Worm (Caenorhabditis elegans) whole organism, L4 larva: Measurements from ENCODE around the gene sop-2.
"Not testable (repeated sequence)": the region's sequence is repeated elsewhere in the genome, so short reads cannot be mapped to it uniquely, and the experiment has no call there.

ENCODE experiments used
- F10B5.3 ChIP-seq: sonication (generic microtip); optimal IDR thresholded peaks from 2 replicates; lab custom pipeline; 2016; ENCODE audit warnings: mild to moderate bottlenecking, missing genetic modification characterization, missing compliant biosample characterization
- Y5F2A.4 ChIP-seq: fragments of 200-800 bp; sonication (Bioruptor generic); optimal IDR thresholded peaks from 2 replicates; lab custom pipeline; 2018; ENCODE audit warnings: mild to moderate bottlenecking, missing genetic modification characterization, missing compliant biosample characterization
- Y75B8A.6 ChIP-seq: fragments of 200-800 bp; sonication (Bioruptor generic); IDR thresholded peaks from 2 replicates; pipeline ENCODE4 v1.3.6; 2022; ENCODE audit warnings: missing genetic modification reagents, missing genetic modification characterization, missing compliant biosample characterization
- attf-4 ChIP-seq: sonication (generic microtip); optimal IDR thresholded peaks from 3 replicates; lab custom pipeline; 2017; ENCODE audit warnings: missing biosample characterization, missing genetic modification characterization
- ceh-28 ChIP-seq: fragments of 150-350 bp; optimal IDR thresholded peaks from 2 replicates; lab custom pipeline; 2014; ENCODE audit warnings: missing biosample characterization, missing genetic modification reagents, missing genetic modification characterization
- ceh-32 ChIP-seq: sonication (generic microtip); optimal IDR thresholded peaks from 2 replicates; lab custom pipeline; 2016; ENCODE audit warnings: mild to moderate bottlenecking, missing genetic modification characterization, missing compliant biosample characterization; ENCODE audit not compliant: poor library complexity
- ceh-62 ChIP-seq: sonication (generic microtip); optimal IDR thresholded peaks from 2 replicates; lab custom pipeline; 2017; ENCODE audit warnings: missing biosample characterization, missing genetic modification characterization
- ceh-82 ChIP-seq: sonication (generic microtip); optimal IDR thresholded peaks from 2 replicates; lab custom pipeline; 2017; ENCODE audit warnings: missing biosample characterization, missing genetic modification characterization
- ces-1 ChIP-seq: fragments of 150-350 bp; sonication (generic microtip); optimal IDR thresholded peaks from 4 replicates; lab custom pipeline; 2014; ENCODE audit warnings: missing biosample characterization, missing genetic modification reagents, missing genetic modification characterization
- ctbp-1 ChIP-seq: fragments of 200-800 bp; sonication (Bioruptor generic); IDR thresholded peaks from 2 replicates; pipeline ENCODE4 v1.3.6; 2022; ENCODE audit warnings: missing genetic modification reagents, missing genetic modification characterization, missing compliant biosample characterization
- daf-12 ChIP-seq: fragments of 150-350 bp; optimal IDR thresholded peaks from 2 replicates; lab custom pipeline; 2014; ENCODE audit warnings: missing biosample characterization, missing genetic modification reagents, missing genetic modification characterization
- dpl-1 ChIP-seq: fragments of 150-350 bp; optimal IDR thresholded peaks from 2 replicates; lab custom pipeline; 2014; ENCODE audit warnings: missing biosample characterization, missing genetic modification reagents, missing genetic modification characterization
- hmg-1.1 ChIP-seq: fragments of 200-800 bp; sonication (Bioruptor generic); IDR thresholded peaks from 2 replicates; pipeline ENCODE4 v1.3.6; 2022; ENCODE audit warnings: missing genetic modification reagents, missing genetic modification characterization, missing compliant biosample characterization
- lin-1 ChIP-seq: fragments of 200-800 bp; sonication (Bioruptor generic); IDR thresholded peaks from 2 replicates; pipeline ENCODE4 v1.3.6; 2022; ENCODE audit warnings: missing genetic modification reagents, missing genetic modification characterization, missing compliant biosample characterization
- lin-13 ChIP-seq: fragments of 150-350 bp; optimal IDR thresholded peaks from 2 replicates; lab custom pipeline; 2014; ENCODE audit warnings: missing biosample characterization, missing genetic modification reagents, missing genetic modification characterization
- lin-38 ChIP-seq: fragments of 200-800 bp; sonication (Bioruptor generic); IDR thresholded peaks from 2 replicates; pipeline ENCODE4 v1.3.6; 2022; ENCODE audit warnings: missing genetic modification reagents, missing genetic modification characterization, missing compliant biosample characterization
- lin-39 ChIP-seq: fragments of 150-350 bp; optimal IDR thresholded peaks from 2 replicates; lab custom pipeline; 2014; ENCODE audit warnings: missing biosample characterization, missing genetic modification reagents, missing genetic modification characterization
- lsy-2 ChIP-seq, 2 experiments: fragments of 150-350 bp in 1 of 2; sonication (generic microtip) in 1 of 2; optimal IDR thresholded peaks; 2 replicates each; lab custom pipeline; 2014 to 2017; ENCODE audit warnings: missing biosample characterization in 2 of 2, missing genetic modification characterization in 2 of 2
- madf-9 ChIP-seq: fragments of 200-800 bp; sonication (Bioruptor generic); conservative IDR thresholded peaks from 2 replicates; pipeline ENCODE4 v1.3.6; 2022; ENCODE audit warnings: missing genetic modification reagents, missing genetic modification characterization, missing compliant biosample characterization
- mep-1 ChIP-seq: fragments of 150-350 bp; sonication (generic microtip); optimal IDR thresholded peaks from 3 replicates; lab custom pipeline; 2014; ENCODE audit warnings: missing biosample characterization, missing genetic modification characterization
- mes-2 ChIP-seq: sonication (generic microtip); optimal IDR thresholded peaks from 2 replicates; lab custom pipeline; 2016; ENCODE audit warnings: missing genotype, mild to moderate bottlenecking, missing genetic modification characterization, missing compliant biosample characterization; ENCODE audit not compliant: poor library complexity, severe bottlenecking
- nhr-102 ChIP-seq: sonication (generic microtip); optimal IDR thresholded peaks from 2 replicates; lab custom pipeline; 2016; ENCODE audit warnings: mild to moderate bottlenecking, missing genetic modification characterization, moderate library complexity, missing compliant biosample characterization
- nhr-11 ChIP-seq: fragments of 150-350 bp; optimal IDR thresholded peaks from 2 replicates; lab custom pipeline; 2014; ENCODE audit warnings: missing biosample characterization, missing genetic modification characterization
- nhr-237 ChIP-seq: sonication (generic microtip); optimal IDR thresholded peaks from 2 replicates; lab custom pipeline; 2017; ENCODE audit warnings: missing biosample characterization, missing genetic modification characterization
- nhr-25 ChIP-seq: sonication (generic microtip); optimal IDR thresholded peaks from 2 replicates; lab custom pipeline; 2017; ENCODE audit warnings: missing genetic modification characterization, mild to moderate bottlenecking, missing compliant biosample characterization, antibody characterized with exemption, moderate library complexity, borderline replicate concordance; ENCODE audit not compliant: insufficient read depth
- nhr-28 ChIP-seq: fragments of 150-350 bp; optimal IDR thresholded peaks from 2 replicates; lab custom pipeline; 2014; ENCODE audit warnings: missing biosample characterization, missing genetic modification characterization
- nhr-77 ChIP-seq: fragments of 150-350 bp; optimal IDR thresholded peaks from 2 replicates; lab custom pipeline; 2014; ENCODE audit warnings: missing biosample characterization, missing genetic modification characterization
- rbr-2 ChIP-seq: sonication (generic microtip); optimal IDR thresholded peaks from 2 replicates; lab custom pipeline; 2016; ENCODE audit warnings: missing genotype, missing genetic modification characterization, missing compliant biosample characterization
- snpc-1.2 ChIP-seq: fragments of 200-800 bp; sonication (Bioruptor generic); IDR thresholded peaks from 2 replicates; pipeline ENCODE4 v1.3.6; 2022; ENCODE audit warnings: missing genetic modification reagents, missing genetic modification characterization, missing compliant biosample characterization
- snpc-4 ChIP-seq: fragments of 150-350 bp; optimal IDR thresholded peaks from 2 replicates; lab custom pipeline; 2014; ENCODE audit warnings: missing biosample characterization, missing genetic modification characterization
- tra-1 ChIP-seq: fragments of 200-800 bp; sonication (Bioruptor generic); IDR thresholded peaks from 2 replicates; pipeline ENCODE4 v1.3.6; 2022; ENCODE audit warnings: missing genetic modification reagents, missing genetic modification characterization, missing compliant biosample characterization
- unc-62 ChIP-seq, 3 experiments: fragments of 150-350 bp in 1 of 3; sonication (generic microtip); optimal IDR thresholded peaks in 2 of 3; peaks in 1 of 3; 1 replicate in 1 of 3; 2 replicates in 2 of 3; lab custom pipeline; 2014 to 2017; ENCODE audit warnings: missing biosample characterization in 3 of 3, missing genetic modification characterization in 3 of 3, missing genetic modification reagents in 3 of 3, missing genotype in 1 of 3
- vab-7 ChIP-seq: fragments of 200-800 bp; sonication (Bioruptor generic); IDR thresholded peaks from 2 replicates; pipeline ENCODE4 v1.3.6; 2022; ENCODE audit warnings: missing genetic modification reagents, missing genetic modification characterization, missing compliant biosample characterization
- zip-2 ChIP-seq: fragments of 150-350 bp; optimal IDR thresholded peaks from 2 replicates; lab custom pipeline; 2014; ENCODE audit warnings: missing biosample characterization, missing genetic modification characterization

sop-2 gene

ce11 chrII:12302354-12302753 lies 37.4 kb upstream of the sop-2 start, which contains the start of gene C50E10.1:
C50E10.1 (minus strand) TSS chrII:12302454.
- TF ChIP-seq tra-1 (no peak), ceh-62 (tag; lab: Kevin White, UChicago) (no peak), lin-1 (GFP tag; lab: Robert Waterston, UW) (no peak), nhr-102 (tag; lab: Kevin White, UChicago) (no peak), madf-9 (GFP tag; lab: Robert Waterston, UW) (no peak), mep-1 (tag; lab: Kevin White, UChicago) (no peak), daf-12 (no peak), ces-1 (GFP tag; lab: Kevin White, UChicago) (no peak), lsy-2 (tag; optimal IDR thresholded peaks at IDR 0.05; lab: Kevin White, UChicago) (no peak), ceh-32 (tag; lab: Kevin White, UChicago) (no peak)

DNA sequence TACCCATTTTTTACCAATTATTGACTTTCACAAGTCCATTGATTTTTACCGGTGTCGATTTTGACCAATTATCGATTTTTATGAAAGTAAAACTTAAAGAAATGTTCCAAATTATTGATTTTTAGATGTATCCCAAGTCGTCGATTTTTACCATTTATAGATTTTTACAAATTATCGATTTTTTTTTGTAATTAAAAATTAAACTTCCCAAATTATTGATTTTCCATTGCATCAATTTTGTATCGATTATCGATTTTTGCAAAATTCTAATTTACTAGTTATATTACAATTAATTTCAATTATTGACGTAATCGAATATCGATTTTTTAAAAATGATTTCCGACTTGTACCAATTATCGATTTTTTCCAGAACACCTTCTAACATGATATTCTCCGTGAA lies 36.6 kb upstream of the sop-2 start, which contains the start of gene sre-50:
sre-50 (plus strand) TSS at position 384 of the 400 bp plus-strand sequence.
- TF ChIP-seq dpl-1 (GFP tag; lab: Kevin White, UChicago) (no peak), ceh-28 (peak; percentile 96)

DNA sequence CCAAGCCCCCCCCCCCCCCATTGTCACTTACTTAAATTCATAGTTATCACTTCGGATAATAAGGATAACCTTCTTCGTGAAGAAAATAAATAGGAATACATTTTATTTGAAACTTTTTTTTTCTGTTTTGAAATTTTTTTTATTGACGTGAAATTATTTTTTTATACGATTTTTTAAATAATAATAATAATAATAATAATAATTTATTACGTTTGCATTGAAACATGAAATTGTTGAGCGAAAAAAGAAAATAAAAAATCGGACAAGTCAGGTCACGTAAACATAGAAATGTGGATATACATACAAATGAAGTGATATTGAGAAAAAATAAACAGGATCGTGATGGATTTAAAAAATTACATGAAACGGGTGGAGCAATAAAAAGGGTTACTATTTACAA lies 30.1 kb upstream of the sop-2 start, which contains the start of gene C50E10.2:
C50E10.2 (minus strand) TSS at position 101 of the 400 bp plus-strand sequence.
- TF ChIP-seq nhr-77 (tag; lab: Kevin White, UChicago) (no peak), F10B5.3 (tag; lab: Kevin White, UChicago) (no peak), mes-2 (no peak), lin-38 (no peak)

DNA sequence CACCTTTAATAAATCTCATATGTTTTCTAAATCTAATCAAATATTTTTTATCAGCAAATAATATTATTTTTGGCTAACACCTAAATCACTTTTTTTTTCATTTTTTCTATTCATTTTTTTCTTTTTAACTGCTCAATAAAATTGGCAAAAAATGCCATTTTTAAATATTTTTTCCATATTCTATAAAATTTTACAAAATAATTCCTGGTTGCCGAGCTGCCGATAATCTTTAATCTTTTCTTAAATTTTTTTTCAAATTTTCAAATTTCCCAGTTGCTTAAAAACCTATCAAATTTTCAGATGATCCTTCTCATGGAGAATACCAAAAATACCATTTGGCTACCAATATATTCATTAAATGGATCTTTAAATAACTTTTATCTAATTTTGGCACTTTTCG lies 28.2 kb upstream of the sop-2 start, which contains the start of gene sre-51:
sre-51 (plus strand) TSS at position 301 of the 400 bp plus-strand sequence.
- TF ChIP-seq lin-39 (tag; lab: Kevin White, UChicago) (no peak), dpl-1 (GFP tag; lab: Kevin White, UChicago) (no peak), lin-13 (GFP tag; lab: Kevin White, UChicago) (no peak), nhr-237 (no peak), Y5F2A.4 (no peak), Y75B8A.6 (GFP tag; lab: Robert Waterston, UW) (no peak), hmg-1.1 (GFP tag; lab: Robert Waterston, UW) (no peak)

DNA sequence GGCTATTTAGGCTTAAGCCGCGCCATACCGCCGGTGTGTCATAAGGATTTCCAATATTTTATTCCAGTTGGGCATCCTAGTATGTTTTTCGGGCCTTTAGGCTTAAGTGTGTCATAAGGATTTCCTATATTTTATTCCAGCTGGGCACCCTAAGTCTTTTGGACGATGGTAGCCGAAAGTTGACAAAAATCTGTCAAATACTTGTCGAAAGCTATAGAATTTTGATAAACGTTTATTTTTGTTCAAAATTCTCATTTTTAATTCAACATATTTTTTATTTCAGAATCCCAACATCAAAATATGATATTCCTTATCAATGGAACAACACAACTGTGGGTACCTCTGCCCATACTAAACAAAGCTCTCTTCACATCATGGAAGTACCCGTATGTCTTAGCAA lies 21.2 kb upstream of the sop-2 start, which contains the start of gene sre-49:
sre-49 (plus strand) TSS at position 301 of the 400 bp plus-strand sequence.
- TF ChIP-seq nhr-77 (tag; lab: Kevin White, UChicago); ceh-82 (tag; lab: Kevin White, UChicago); ces-1 (GFP tag; lab: Kevin White, UChicago): not testable (repeated sequence)

DNA sequence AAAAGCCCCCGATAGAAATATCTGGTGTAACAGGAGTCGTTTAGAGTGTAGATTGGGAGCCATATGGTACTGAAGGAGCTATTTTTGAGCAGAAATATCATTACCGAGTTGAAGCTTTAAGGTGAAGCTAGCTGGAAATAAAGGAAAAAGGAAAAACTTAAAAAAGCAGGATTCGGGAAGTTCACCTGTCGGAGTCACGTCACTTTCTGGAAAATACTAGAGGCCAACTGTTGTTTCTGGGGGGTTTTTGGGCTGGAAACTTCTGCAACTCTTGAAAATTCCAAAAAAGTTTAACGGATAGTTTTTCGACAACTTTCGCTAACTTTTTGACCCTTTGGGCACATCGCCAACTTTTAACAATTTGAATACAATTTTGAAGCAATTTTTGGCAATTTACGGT lies 16.4 kb upstream of the sop-2 start, which contains the start of gene sre-53:
sre-53 (minus strand) TSS at position 101 of the 400 bp plus-strand sequence.
- TF ChIP-seq rbr-2 (no peak), attf-4 (tag; lab: Kevin White, UChicago) (no peak), snpc-1.2 (GFP tag; lab: Robert Waterston, UW) (no peak), nhr-25 (tag; lab: Kevin White, UChicago) (no peak), nhr-11 (tag; lab: Kevin White, UChicago) (no peak), lin-13 (GFP tag; lab: Kevin White, UChicago) (no peak), unc-62 (GFP tag; optimal IDR thresholded peaks at IDR 0.05 in 1 of 2; lab: Kevin White, UChicago) (no peak), unc-62 (tag; optimal IDR thresholded peaks at IDR 0.05; lab: Kevin White, UChicago) (no peak), ctbp-1 (GFP tag; lab: Robert Waterston, UW) (no peak), daf-12 (no peak), vab-7 (GFP tag; lab: Robert Waterston, UW) (no peak), nhr-102 (tag; lab: Kevin White, UChicago) (no peak), hmg-1.1 (GFP tag; lab: Robert Waterston, UW) (no peak), snpc-4 (tag; lab: Kevin White, UChicago) (no peak), zip-2 (tag; lab: Kevin White, UChicago) (no peak), nhr-28 (tag; lab: Kevin White, UChicago) (no peak), ceh-82 (tag; lab: Kevin White, UChicago) (no peak), ceh-28 (no peak)
